Fruit fly (Drosophila melanogaster): ENCODE measurements around the gene CG11686.

CG11686 gene

DNA sequence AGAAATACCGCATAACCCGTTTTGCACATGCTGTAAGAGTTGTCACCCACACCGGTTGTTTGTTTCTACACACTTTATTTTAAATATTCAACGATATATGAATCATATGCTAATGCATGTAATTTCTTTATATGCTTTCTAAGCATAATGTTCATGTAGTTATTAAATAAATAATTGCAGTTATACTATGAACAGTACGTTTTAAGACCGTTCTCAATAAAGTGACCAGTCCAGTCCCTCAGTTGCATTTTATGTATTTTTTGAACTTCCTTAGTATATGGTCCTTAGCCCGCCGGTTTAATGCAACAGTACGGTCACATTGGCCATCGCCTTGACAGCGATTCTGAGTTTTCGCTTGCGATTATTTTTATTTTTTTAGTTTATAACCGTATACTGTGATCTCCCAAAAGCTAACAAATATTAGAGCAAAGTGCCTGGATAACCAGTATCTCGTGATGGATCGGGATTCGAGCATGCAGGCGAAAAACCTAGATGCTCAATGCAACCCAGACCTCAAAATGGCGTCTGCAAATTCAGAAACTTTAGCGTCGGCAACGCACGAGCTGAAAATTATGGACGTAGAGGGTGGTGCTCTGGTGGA is 4.0 kb downstream of the CG11686 start, which contains the start of gene Ravus (continued):
- TF ChIP-seq CG17829 (tag; optimal IDR thresholded peaks at IDR 0.05) (peak; percentile 58), CG34422 (GFP tag; IDR thresholded peaks at IDR 0.05) (0 out of 3 replicates have a peak, but pooled peaks have one; percentile 40), CG1602 (GFP tag; optimal IDR thresholded peaks at IDR 0.05) (peak; percentile 35), tx (GFP tag; optimal IDR thresholded peaks at IDR 0.05) (peak; percentile 38), ap (GFP tag; IDR thresholded peaks at IDR 0.05) (no peak), CG1603 (tag; optimal IDR thresholded peaks at IDR 0.05) (no peak), chif (GFP tag; optimal IDR thresholded peaks at IDR 0.05) (peak in 1 of 2 experiments; percentile 33), CG17802 (tag; optimal IDR thresholded peaks at IDR 0.05) (peak; percentile 4), Nf-YB (GFP tag; optimal IDR thresholded peaks at IDR 0.05) (no peak), Ptx1 (GFP tag; IDR thresholded peaks at IDR 0.05) (peak; percentile 40; the same call in 1 of the 2 replicates), pzg (GFP tag; optimal IDR thresholded peaks at IDR 0.05) (peak; percentile 78), CG3407 (GFP tag; optimal IDR thresholded peaks at IDR 0.05) (no peak), Sry-β (GFP tag; optimal IDR thresholded peaks at IDR 0.05) (no peak), MTF-1 (GFP tag; optimal IDR thresholded peaks at IDR 0.05; ENCODE audit: borderline replicate concordance) (no peak), CG9817 (tag; optimal IDR thresholded peaks at IDR 0.05) (peak; percentile 64), slp2 (GFP tag; optimal IDR thresholded peaks at IDR 0.05) (peak; percentile 28), vnd (GFP tag; IDR thresholded peaks at IDR 0.05; ENCODE audit: partially characterized antibody) (no peak), tll (GFP tag; optimal IDR thresholded peaks at IDR 0.05) (peak in 1 of 2 experiments; percentile 26), CG2678 (tag; optimal IDR thresholded peaks at IDR 0.05) (no peak), cad (GFP tag; optimal IDR thresholded peaks at IDR 0.05) (no peak), hkb (optimal IDR thresholded peaks at IDR 0.05) (peak; percentile 71), hkb (GFP tag; IDR thresholded peaks at IDR 0.05) (no peak), lola (GFP tag; optimal IDR thresholded peaks at IDR 0.05) (peak in 1 of 3 experiments; percentile 44), lbe (GFP tag; optimal IDR thresholded peaks at IDR 0.05) (peak; percentile 4), MESR4 (GFP tag; optimal IDR thresholded peaks at IDR 0.05) (peak; percentile 37), CG2116 (GFP tag; optimal IDR thresholded peaks at IDR 0.05) (peak; percentile 83), tin (GFP tag; optimal IDR thresholded peaks at IDR 0.05) (peak; percentile 41), pros (GFP tag; optimal IDR thresholded peaks at IDR 0.05) (no peak), CG9215 (GFP tag; IDR thresholded peaks at IDR 0.05) (peak; percentile 55; the same call in 1 of the 2 replicates), schlank (tag; optimal IDR thresholded peaks at IDR 0.05) (no peak), CG3838 (GFP tag; optimal IDR thresholded peaks at IDR 0.05) (no peak), Stat92E (GFP tag; optimal IDR thresholded peaks at IDR 0.05) (peak in 1 of 3 experiments; percentile 26), CHES-1-like (GFP tag; optimal IDR thresholded peaks at IDR 0.05) (peak; percentile 52), Dbx (GFP tag; IDR thresholded peaks at IDR 0.05) (peak; percentile 49; the same call in 2 of the 3 replicates), sob (GFP tag; IDR thresholded peaks at IDR 0.05) (peak; percentile 52; the same call in 1 of the 2 replicates), salm (tag; optimal IDR thresholded peaks at IDR 0.05) (no peak), vvl (GFP tag; IDR thresholded peaks at IDR 0.05) (0 out of 2 replicates have a peak, but pooled peaks have one; percentile 19), otp (GFP tag; IDR thresholded peaks at IDR 0.05) (no peak), Sox100B (GFP tag; optimal IDR thresholded peaks at IDR 0.05) (no peak), mirr (GFP tag; optimal IDR thresholded peaks at IDR 0.05) (no peak), wor (GFP tag; IDR thresholded peaks at IDR 0.05) (no peak), Opbp (GFP tag; IDR thresholded peaks at IDR 0.05; ENCODE audit: partially characterized antibody) (no peak), nerfin-1 (tag; optimal IDR thresholded peaks at IDR 0.05) (no peak), ci (GFP tag; IDR thresholded peaks at IDR 0.05) (no peak), CG15011 (GFP tag; optimal IDR thresholded peaks at IDR 0.05) (no peak), h (optimal IDR thresholded peaks at IDR 0.05) (no peak), ase (GFP tag; IDR thresholded peaks at IDR 0.05) (no peak), CG17912 (GFP tag; optimal IDR thresholded peaks at IDR 0.05) (no peak), crol (GFP tag; IDR thresholded peaks at IDR 0.05) (no peak), CG2120 (GFP tag; optimal IDR thresholded peaks at IDR 0.05) (peak; percentile 70)

Data from whole organism, embryonic.